Fruit fly (Drosophila melanogaster) whole organism, embryonic: Measurements from ENCODE around the gene UBL3.

Experiments
- Atf6 ChIP-seq: fragments of 200-800 bp; sonication (Bioruptor generic); IDR thresholded peaks from 2 replicates; pipeline ENCODE4 v1.3.6; 2022; ENCODE audit warnings: missing biosample characterization, missing genetic modification characterization
- B-H1 ChIP-seq: fragments of 200-800 bp; sonication (Bioruptor generic); IDR thresholded peaks from 3 replicates; pipeline ENCODE4 v1.3.6; 2022; ENCODE audit warnings: missing biosample characterization, missing genetic modification characterization
- C15 ChIP-seq: fragments of 200-800 bp; sonication (Bioruptor generic); IDR thresholded peaks from 3 replicates; pipeline ENCODE4 v1.3.6; 2022; ENCODE audit warnings: missing biosample characterization, missing genetic modification characterization
- CG10209 ChIP-seq: fragments of 200-800 bp; sonication (Bioruptor generic); optimal IDR thresholded peaks from 3 replicates; lab custom pipeline; 2017; ENCODE audit warnings: missing biosample characterization, mild to moderate bottlenecking, missing genetic modification characterization, missing genetic modification reagents
- CG10321 ChIP-seq: fragments of 200-800 bp; sonication (Bioruptor generic); IDR thresholded peaks from 2 replicates; pipeline ENCODE4 v1.3.6; 2022; ENCODE audit warnings: missing biosample characterization, missing genetic modification characterization
- CG10654 ChIP-seq: fragments of 200-800 bp; sonication (Bioruptor generic); optimal IDR thresholded peaks from 2 replicates; lab custom pipeline; 2016; ENCODE audit warnings: missing biosample characterization, missing genetic modification characterization
- CG11456 ChIP-seq: fragments of 200-800 bp; sonication (Bioruptor generic); IDR thresholded peaks from 3 replicates; pipeline ENCODE4 v1.3.6; 2022; ENCODE audit warnings: missing biosample characterization, missing genetic modification characterization
- CG1603 ChIP-seq: fragments of 200-800 bp; sonication (Bioruptor generic); optimal IDR thresholded peaks from 2 replicates; lab custom pipeline; 2019; ENCODE audit warnings: missing biosample characterization, mild to moderate bottlenecking, missing genetic modification characterization, moderate library complexity
- CG17568 ChIP-seq: fragments of 200-800 bp; sonication (Bioruptor generic); optimal IDR thresholded peaks from 2 replicates; lab custom pipeline; 2018; ENCODE audit warnings: missing biosample characterization, mild to moderate bottlenecking, missing genetic modification characterization, moderate library complexity
- CG18011 ChIP-seq: fragments of 200-800 bp; sonication (Bioruptor generic); optimal IDR thresholded peaks from 2 replicates; lab custom pipeline; 2017; ENCODE audit warnings: missing biosample characterization, missing genetic modification characterization, mild to moderate bottlenecking, moderate library complexity, missing genotype
- CG1832 ChIP-seq: fragments of 200-800 bp; sonication (Bioruptor generic); optimal IDR thresholded peaks from 2 replicates; lab custom pipeline; 2017; ENCODE audit warnings: missing biosample characterization, mild to moderate bottlenecking, missing genetic modification characterization, inconsistent platforms
- CG2120 ChIP-seq: fragments of 200-800 bp; sonication (Bioruptor generic); optimal IDR thresholded peaks from 3 replicates; lab custom pipeline; 2016; ENCODE audit warnings: missing biosample characterization, missing genetic modification characterization
- CG3065 ChIP-seq: fragments of 200-800 bp; sonication (Bioruptor generic); optimal IDR thresholded peaks from 2 replicates; lab custom pipeline; 2016; ENCODE audit warnings: missing biosample characterization, missing genetic modification characterization
- CG32767 ChIP-seq: fragments of 200-800 bp; sonication (Bioruptor generic); IDR thresholded peaks from 2 replicates; pipeline ENCODE4 v1.3.6; 2022; ENCODE audit warnings: missing biosample characterization, missing genetic modification characterization
- CG33213 ChIP-seq: fragments of 200-800 bp; sonication (Bioruptor generic); optimal IDR thresholded peaks from 3 replicates; lab custom pipeline; 2016; ENCODE audit warnings: missing biosample characterization, missing genetic modification characterization
- CG3726 ChIP-seq: fragments of 200-800 bp; sonication (Bioruptor generic); IDR thresholded peaks from 3 replicates; pipeline ENCODE4, ENCODE4 v1.3.6; 2022; ENCODE audit warnings: missing biosample characterization, missing genetic modification characterization
- CG5245 ChIP-seq: fragments of 200-800 bp; sonication (Bioruptor generic); optimal IDR thresholded peaks from 3 replicates; lab custom pipeline; 2016; ENCODE audit warnings: missing biosample characterization, missing genetic modification characterization
- CG6175 ChIP-seq: fragments of 200-800 bp; sonication (Bioruptor generic); IDR thresholded peaks from 3 replicates; pipeline ENCODE4 v1.3.6; 2022; ENCODE audit warnings: missing biosample characterization, missing genetic modification characterization
- CG6272 ChIP-seq: fragments of 200-800 bp; sonication (Bioruptor generic); IDR thresholded peaks from 2 replicates; pipeline ENCODE4 v1.3.6; 2022; ENCODE audit warnings: missing biosample characterization, missing genetic modification characterization
- CG6791 ChIP-seq: fragments of 200-800 bp; sonication (Bioruptor generic); IDR thresholded peaks from 3 replicates; pipeline ENCODE4 v1.3.6; 2022; ENCODE audit warnings: missing biosample characterization, missing genetic modification characterization; ENCODE audit not compliant: partially characterized antibody
- CG7556 ChIP-seq: fragments of 200-800 bp; sonication (Bioruptor generic); optimal IDR thresholded peaks from 2 replicates; lab custom pipeline; 2017; ENCODE audit warnings: missing biosample characterization, mild to moderate bottlenecking, missing genetic modification characterization
- CG7786 ChIP-seq: fragments of 200-800 bp; sonication (Bioruptor generic); optimal IDR thresholded peaks from 2 replicates; lab custom pipeline; 2016; ENCODE audit warnings: missing biosample characterization, missing genetic modification characterization
- CG8944 ChIP-seq: fragments of 200-800 bp; sonication (Bioruptor generic); optimal IDR thresholded peaks from 3 replicates; lab custom pipeline; 2016; ENCODE audit warnings: missing biosample characterization, missing genetic modification characterization
- CG9932 ChIP-seq: fragments of 200-800 bp; sonication (Bioruptor generic); IDR thresholded peaks from 2 replicates; pipeline ENCODE4 v1.3.6; 2022; ENCODE audit warnings: missing biosample characterization, missing genetic modification characterization
- Dip3 ChIP-seq: fragments of 200-800 bp; sonication (Bioruptor generic); optimal IDR thresholded peaks from 3 replicates; lab custom pipeline; 2016; ENCODE audit warnings: missing biosample characterization, missing genetic modification characterization
- Drgx ChIP-seq: fragments of 200-800 bp; sonication (Bioruptor generic); IDR thresholded peaks from 2 replicates; pipeline ENCODE4 v1.3.6; 2022; ENCODE audit warnings: missing biosample characterization, missing genetic modification characterization
- Ets97D ChIP-seq: fragments of 200-800 bp; sonication (Bioruptor generic); optimal IDR thresholded peaks from 3 replicates; lab custom pipeline; 2016; ENCODE audit warnings: missing biosample characterization, missing genetic modification characterization
- GATAe ChIP-seq: fragments of 200-800 bp; sonication (Bioruptor generic); conservative IDR thresholded peaks from 2 replicates; pipeline ENCODE4 v1.3.6; 2022; ENCODE audit warnings: missing biosample characterization, missing genetic modification characterization
- Hr51 ChIP-seq, 2 experiments: fragments of 200-800 bp; sonication (Bioruptor generic); optimal IDR thresholded peaks; 2 replicates in 1 of 2; 3 replicates in 1 of 2; lab custom pipeline; 2016 to 2018; ENCODE audit warnings: missing biosample characterization in 2 of 2, missing genetic modification characterization in 2 of 2, mild to moderate bottlenecking in 1 of 2, moderate library complexity in 1 of 2
- Hr78 ChIP-seq, 2 experiments: fragments of 200-800 bp in 1 of 2; fragments of >200 bp in 1 of 2; sonication (Bioruptor generic) in 1 of 2; optimal IDR thresholded peaks; 2 replicates each; lab custom pipeline; 2017 to 2019; ENCODE audit warnings: missing biosample characterization in 2 of 2, missing genetic modification characterization in 2 of 2, mild to moderate bottlenecking in 1 of 2, moderate library complexity in 1 of 2
- Kr ChIP-seq: fragments of 200-800 bp; sonication (Bioruptor generic); optimal IDR thresholded peaks from 2 replicates; lab custom pipeline; 2017; ENCODE audit warnings: missing biosample characterization, mild to moderate bottlenecking, missing genetic modification characterization
- MESR4 ChIP-seq: fragments of 200-800 bp; sonication (Bioruptor generic); optimal IDR thresholded peaks from 2 replicates; lab custom pipeline; 2018; ENCODE audit warnings: missing biosample characterization, mild to moderate bottlenecking, missing genetic modification characterization, moderate library complexity
- NK7.1 ChIP-seq: fragments of 200-800 bp; sonication (Bioruptor generic); optimal IDR thresholded peaks from 3 replicates; lab custom pipeline; 2016; ENCODE audit warnings: missing biosample characterization, missing genetic modification characterization
- Pdp1 ChIP-seq, 2 experiments: fragments of 200-800 bp; sonication (Bioruptor generic); optimal IDR thresholded peaks; 3 replicates each; lab custom pipeline; 2016; ENCODE audit warnings: missing biosample characterization in 2 of 2, missing genetic modification characterization in 2 of 2, mild to moderate bottlenecking in 1 of 2, moderate library complexity in 1 of 2
- Ptx1 ChIP-seq: fragments of 200-800 bp; sonication (Bioruptor generic); IDR thresholded peaks from 2 replicates; pipeline ENCODE4 v1.3.6; 2022; ENCODE audit warnings: missing biosample characterization, missing genetic modification characterization
- Sry-β ChIP-seq: fragments of 200-800 bp; sonication (Bioruptor generic); optimal IDR thresholded peaks from 2 replicates; lab custom pipeline; 2018; ENCODE audit warnings: missing biosample characterization, mild to moderate bottlenecking, missing genetic modification characterization, moderate library complexity
- chif ChIP-seq, 2 experiments: fragments of 200-800 bp; sonication (Bioruptor generic); optimal IDR thresholded peaks; 3 replicates each; lab custom pipeline; 2016; ENCODE audit warnings: missing biosample characterization in 2 of 2, missing genetic modification characterization in 2 of 2
- ci ChIP-seq: fragments of 200-800 bp; sonication (Bioruptor generic); IDR thresholded peaks from 3 replicates; pipeline ENCODE4 v1.3.6; 2022; ENCODE audit warnings: missing biosample characterization, missing genetic modification characterization
- en ChIP-seq: fragments of 200-800 bp; sonication (Bioruptor generic); optimal IDR thresholded peaks from 2 replicates; lab custom pipeline; 2016; ENCODE audit warnings: missing biosample characterization, missing genetic modification characterization
- jing ChIP-seq: fragments of 200-800 bp; sonication (Bioruptor generic); optimal IDR thresholded peaks from 2 replicates; lab custom pipeline; 2018; ENCODE audit warnings: missing biosample characterization, mild to moderate bottlenecking, missing genetic modification characterization
- kah ChIP-seq: fragments of 200-800 bp; sonication (Bioruptor generic); optimal IDR thresholded peaks from 2 replicates; lab custom pipeline; 2018; ENCODE audit warnings: missing biosample characterization, mild to moderate bottlenecking, missing genetic modification characterization
- ken ChIP-seq: fragments of 200-800 bp; sonication (Bioruptor generic); IDR thresholded peaks from 3 replicates; pipeline ENCODE4 v1.3.6; 2022; ENCODE audit warnings: missing biosample characterization, missing genetic modification characterization
- klu ChIP-seq: fragments of 200-800 bp; sonication (Bioruptor generic); IDR thresholded peaks from 2 replicates; pipeline ENCODE4 v1.3.6; 2022; ENCODE audit warnings: missing biosample characterization, missing genetic modification characterization
- pan ChIP-seq, 4 experiments: fragments of >200 bp in 3 of 4; fragments of 200-800 bp in 1 of 4; sonication (Bioruptor generic) in 1 of 4; optimal IDR thresholded peaks in 3 of 4; IDR thresholded peaks in 1 of 4; 2 replicates each; pipeline versions ENCODE4 v1.3.6 to Lab custom; 2017 to 2022; ENCODE audit warnings: missing biosample characterization in 2 of 4, missing genetic modification characterization in 2 of 4, mixed read lengths in 1 of 4
- pnt ChIP-seq: fragments of 200-800 bp; sonication (Bioruptor generic); optimal IDR thresholded peaks from 3 replicates; lab custom pipeline; 2016; ENCODE audit warnings: missing biosample characterization, missing genetic modification characterization
- rib ChIP-seq: fragments of 200-800 bp; sonication (Bioruptor generic); IDR thresholded peaks from 2 replicates; pipeline ENCODE4 v1.3.6; 2022; ENCODE audit warnings: missing biosample characterization, missing genetic modification characterization
- ssp ChIP-seq: fragments of 200-800 bp; sonication (Bioruptor generic); IDR thresholded peaks from 2 replicates; pipeline ENCODE4 v1.3.6; 2022; ENCODE audit warnings: missing biosample characterization, missing genetic modification characterization
- tin ChIP-seq: fragments of 200-800 bp; sonication (Bioruptor generic); optimal IDR thresholded peaks from 3 replicates; lab custom pipeline; 2016; ENCODE audit warnings: missing biosample characterization, missing genetic modification characterization
- tna ChIP-seq: fragments of 200-800 bp; sonication (Bioruptor generic); IDR thresholded peaks from 2 replicates; pipeline ENCODE4 v1.3.6; 2022; ENCODE audit warnings: missing biosample characterization, missing genetic modification characterization; ENCODE audit not compliant: partially characterized antibody
- toy ChIP-seq: fragments of 200-800 bp; sonication (Bioruptor generic); IDR thresholded peaks from 2 replicates; pipeline ENCODE4 v1.3.6; 2022; ENCODE audit warnings: missing biosample characterization, missing genetic modification characterization
- usp ChIP-seq: fragments of >200 bp; optimal IDR thresholded peaks from 2 replicates; lab custom pipeline; 2017; ENCODE audit warnings: missing biosample characterization, missing genetic modification characterization
- zf30C ChIP-seq: fragments of 200-800 bp; sonication (Bioruptor generic); optimal IDR thresholded peaks from 3 replicates; lab custom pipeline; 2018; ENCODE audit warnings: missing biosample characterization, mild to moderate bottlenecking, missing genetic modification characterization

UBL3 gene

DNA sequence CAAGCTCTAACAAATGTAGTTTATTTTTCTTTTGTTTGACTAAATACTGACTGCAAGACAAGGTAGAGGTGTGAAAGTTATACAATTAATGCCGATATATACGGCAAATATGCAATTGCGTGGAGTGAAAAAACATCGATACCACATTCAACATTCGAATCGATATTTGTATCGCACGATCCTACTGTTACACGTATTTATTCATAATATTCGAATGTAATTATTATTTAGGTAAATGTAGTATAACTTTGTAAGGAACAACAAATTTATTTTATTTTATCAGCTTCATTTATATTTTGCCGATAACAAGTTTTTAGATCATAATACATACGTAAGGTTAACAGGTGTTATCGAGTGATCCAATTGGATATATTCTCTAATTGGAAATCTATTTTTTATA, 17.6 kb downstream of the UBL3 start, which contains the start of gene Chc (continued):
- TF ChIP-seq jing (GFP tag; lab: Kevin White, UChicago) (no peak), tin (GFP tag; lab: Kevin White, UChicago) (no peak), zf30C (GFP tag; lab: Kevin White, UChicago) (no peak), B-H1 (no peak), CG33213 (no peak), pan (optimal IDR thresholded peaks at IDR 0.05; lab: Kevin White, UChicago) (no peak), pan (GFP tag; optimal IDR thresholded peaks at IDR 0.05 in 1 of 2, IDR thresholded peaks at IDR 0.05 in 1 of 2) (no peak), Dip3 (GFP tag; lab: Kevin White, UChicago) (no peak), Ptx1 (GFP tag; lab: Robert Waterston, UW) (no peak), CG3065 (no peak), ci (no peak), chif (GFP tag; optimal IDR thresholded peaks at IDR 0.05; lab: Kevin White, UChicago) (no peak), Sry-β (GFP tag; lab: Kevin White, UChicago) (no peak), rib (no peak), CG5245 (GFP tag; lab: Kevin White, UChicago) (no peak), CG2120 (GFP tag; lab: Kevin White, UChicago) (peak; percentile 21), ssp (GFP tag; lab: Robert Waterston, UW) (peak; percentile 36; the same call in 1 of the 2 replicates), Pdp1 (GFP tag; optimal IDR thresholded peaks at IDR 0.05; lab: Kevin White, UChicago) (peak in 1 of 2 experiments; percentile 94), CG3726 (no peak), en (GFP tag; lab: Kevin White, UChicago) (no peak), CG10654 (GFP tag; lab: Kevin White, UChicago) (no peak), Ets97D (peak; percentile 30), CG7786 (no peak), Kr (GFP tag; lab: Kevin White, UChicago) (no peak), CG7556 (GFP tag; lab: Kevin White, UChicago) (no peak), klu (GFP tag; lab: Robert Waterston, UW) (no peak), CG10321 (GFP tag; lab: Robert Waterston, UW) (no peak), CG6272 (GFP tag; lab: Robert Waterston, UW) (no peak), GATAe (GFP tag; lab: Robert Waterston, UW) (no peak), CG1603 (tag; lab: Kevin White, UChicago) (peak; percentile 75), CG9932 (GFP tag; lab: Robert Waterston, UW) (peak; percentile 64), Hr78 (GFP tag; optimal IDR thresholded peaks at IDR 0.05; lab: Kevin White, UChicago) (no peak), kah (GFP tag; lab: Kevin White, UChicago) (peak; percentile 33), Drgx (GFP tag; lab: Robert Waterston, UW) (no peak), C15 (no peak), MESR4 (peak; percentile 7), usp (no peak), tna (GFP tag; lab: Robert Waterston, UW) (peak; percentile 96), CG6791 (peak; percentile 98), CG17568 (GFP tag; lab: Kevin White, UChicago) (no peak), toy (no peak), CG32767 (GFP tag; lab: Robert Waterston, UW) (no peak), CG8944 (GFP tag; lab: Kevin White, UChicago) (no peak), pnt (GFP tag; lab: Kevin White, UChicago) (no peak), CG11456 (GFP tag; lab: Robert Waterston, UW) (no peak), CG6175 (no peak), Atf6 (GFP tag; lab: Robert Waterston, UW) (no peak), CG10209 (GFP tag; lab: Kevin White, UChicago) (no peak), CG18011 (GFP tag; lab: Kevin White, UChicago) (no peak), ken (no peak), CG1832 (GFP tag; lab: Kevin White, UChicago) (no peak), NK7.1 (no peak), Hr51 (GFP tag; optimal IDR thresholded peaks at IDR 0.05; lab: Kevin White, UChicago) (no peak)
